Worm (Caenorhabditis elegans): ENCODE measurements around the gene asah-2.

DNA sequence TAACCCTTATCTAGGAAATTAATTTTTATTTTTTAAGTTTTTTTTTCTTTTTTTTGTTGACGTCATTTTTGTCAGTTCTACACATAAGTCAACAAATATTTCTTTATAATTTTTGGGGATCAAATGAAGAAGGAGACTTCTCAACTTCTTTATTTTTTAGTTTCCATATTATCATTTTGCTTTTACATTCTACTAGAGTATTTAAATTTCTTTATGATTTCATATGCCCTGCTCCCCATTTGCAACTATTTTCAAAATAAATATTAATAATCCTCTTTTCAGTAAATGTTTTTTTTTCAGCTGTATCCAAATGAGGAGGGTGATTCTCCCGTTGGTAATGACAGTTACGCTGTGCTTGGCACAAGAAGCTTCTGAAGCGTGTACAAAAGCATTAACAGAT lies 2.0 kb upstream of the asah-2 start, which contains the start of gene phg-1:
- TF ChIP-seq nhr-12 (tag; optimal IDR thresholded peaks at IDR 0.05) (no peak), bed-3 (GFP tag; optimal IDR thresholded peaks at IDR 0.05) (no peak)
